Fruit fly (Drosophila melanogaster) whole organism, embryonic: ENCODE measurements around the gene CG34301.

Source experiments
- CG15696 ChIP-seq: fragments of 200-800 bp; sonication (Bioruptor generic); optimal IDR thresholded peaks from 2 replicates; lab custom pipeline; 2019; ENCODE audit warnings: missing biosample characterization, mild to moderate bottlenecking, missing genetic modification characterization, moderate library complexity
- CG3407 ChIP-seq: fragments of 200-800 bp; sonication (Bioruptor generic); optimal IDR thresholded peaks from 2 replicates; lab custom pipeline; 2018; ENCODE audit warnings: missing biosample characterization, mild to moderate bottlenecking, missing genetic modification characterization
- Dp ChIP-seq: fragments of 200-800 bp; sonication (Bioruptor generic); optimal IDR thresholded peaks from 2 replicates; lab custom pipeline; 2018; ENCODE audit warnings: missing biosample characterization, mild to moderate bottlenecking, missing genetic modification characterization, moderate library complexity
- caup ChIP-seq: fragments of 200-800 bp; sonication (Bioruptor generic); optimal IDR thresholded peaks from 3 replicates; lab custom pipeline; 2017; ENCODE audit warnings: missing biosample characterization, mild to moderate bottlenecking, missing genetic modification characterization, moderate library complexity; ENCODE audit not compliant: severe bottlenecking
- lov ChIP-seq, 2 experiments: fragments of 200-800 bp in 1 of 2; fragments of >200 bp in 1 of 2; sonication (Bioruptor generic) in 1 of 2; IDR thresholded peaks in 1 of 2; optimal IDR thresholded peaks in 1 of 2; 2 replicates in 1 of 2; 3 replicates in 1 of 2; pipeline versions ENCODE4 v1.3.6 to Lab custom; 2017 to 2022; ENCODE audit warnings: missing biosample characterization in 1 of 2, missing genetic modification characterization in 1 of 2

- TF ChIP-seq Dp (GFP tag; lab: Kevin White, UChicago) (no peak), CG15696 (tag; lab: Kevin White, UChicago) (no peak), CG3407 (GFP tag; lab: Kevin White, UChicago) (no peak), lov (optimal IDR thresholded peaks at IDR 0.05; lab: Kevin White, UChicago) (no peak), lov (GFP tag; IDR thresholded peaks at IDR 0.05; lab: Robert Waterston, UW) (no peak), caup (no peak)
Observed at dm6 chr3R:8767998-8768397, 5.2 kb upstream of the CG34301 start, which contains the start of the genes CG34135 and CG11768.
